Worm (Caenorhabditis elegans) whole organism, mixed stage, embryonic: ENCODE results near the gene C06E4.5.

Experiments used
- nhr-237 ChIP-seq: fragments of 150-350 bp; optimal IDR thresholded peaks from 2 replicates; lab custom pipeline; 2014; ENCODE audit warnings: missing biosample characterization, missing genetic modification characterization
- nhr-28 ChIP-seq: fragments of 150-350 bp; optimal IDR thresholded peaks from 2 replicates; lab custom pipeline; 2014; ENCODE audit warnings: missing biosample characterization, missing genetic modification characterization

- TF ChIP-seq nhr-28 = no peak
- TF ChIP-seq nhr-237 (tag; lab: Kevin White, UChicago) = no peak
Observed at ce11 chrIV:7285839-7286238, 31.0 kb downstream of the C06E4.5 start, which contains the start of gene C06E4.8.
